Worm (Caenorhabditis elegans) whole organism, midembryonic: ENCODE measurements around the gene mboa-2.
A peak's percentile ranks its signal among the peaks of the same experiment; 100 is the strongest.

Source experiments
- T22C8.4 ChIP-seq: fragments of 200-800 bp; sonication (Bioruptor generic); IDR thresholded peaks from 2 replicates; pipeline ENCODE4 v1.3.6; 2022; ENCODE audit warnings: missing genetic modification characterization, missing compliant biosample characterization
- flt-1 ChIP-seq: fragments of 200-800 bp; sonication (Bioruptor generic); IDR thresholded peaks from 2 replicates; pipeline ENCODE4 v1.3.6; 2022; ENCODE audit warnings: missing genetic modification characterization, missing compliant biosample characterization
- tab-1 ChIP-seq: fragments of 200-800 bp; sonication (Bioruptor generic); IDR thresholded peaks from 2 replicates; pipeline ENCODE4 v1.3.6; 2022; ENCODE audit warnings: missing genetic modification characterization, missing compliant biosample characterization
- ztf-29 ChIP-seq: fragments of 200-800 bp; sonication (Bioruptor generic); IDR thresholded peaks from 2 replicates; pipeline ENCODE4 v1.3.6; 2022; ENCODE audit warnings: missing genetic modification reagents, missing genetic modification characterization, missing compliant biosample characterization

DNA sequence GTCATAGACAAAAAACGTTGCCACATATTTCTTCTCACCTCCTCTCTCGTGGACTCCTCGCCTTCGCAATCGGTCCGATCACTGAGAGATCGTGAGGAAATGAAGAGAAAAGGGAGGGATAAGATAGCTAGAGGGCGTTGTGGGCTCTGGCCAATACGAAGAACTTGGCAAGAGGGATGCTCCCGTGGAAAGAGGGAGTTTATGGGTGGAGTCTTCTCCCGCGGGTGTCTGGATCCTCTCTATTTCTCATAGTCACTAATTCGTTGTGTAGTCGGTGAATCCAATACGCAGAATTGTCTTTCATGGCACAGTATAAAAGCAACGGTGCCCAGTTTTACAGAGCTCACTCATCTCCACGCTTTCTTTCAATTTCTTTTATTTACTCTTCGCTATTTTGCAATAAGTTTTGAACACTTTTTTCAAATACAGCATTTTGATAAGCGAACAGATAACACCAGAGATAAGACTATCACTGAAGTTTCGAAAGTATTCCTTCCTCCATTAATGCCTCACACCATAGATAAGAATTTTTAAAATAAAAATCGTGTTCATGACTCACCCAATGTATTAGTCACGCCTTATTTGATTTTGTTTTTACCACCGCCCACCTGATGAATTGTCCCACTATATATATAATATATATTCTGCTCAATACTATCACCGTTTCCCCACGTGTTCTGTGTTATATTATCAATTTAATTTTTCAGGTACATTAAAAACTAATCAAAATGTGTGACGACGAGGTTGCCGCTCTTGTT, 41.8 kb downstream of the mboa-2 start, which contains the start of gene act-1:
- TF ChIP-seq ztf-29 (GFP tag; lab: Robert Waterston, UW) (no peak), T22C8.4 (no peak), flt-1 (GFP tag; lab: Robert Waterston, UW) (0 out of 2 replicates have a peak, but pooled peaks have one; percentile 27), tab-1 (GFP tag; lab: Robert Waterston, UW) (no peak)
